Worm (Caenorhabditis elegans): ENCODE data around the gene ZK1240.2.

DNA sequence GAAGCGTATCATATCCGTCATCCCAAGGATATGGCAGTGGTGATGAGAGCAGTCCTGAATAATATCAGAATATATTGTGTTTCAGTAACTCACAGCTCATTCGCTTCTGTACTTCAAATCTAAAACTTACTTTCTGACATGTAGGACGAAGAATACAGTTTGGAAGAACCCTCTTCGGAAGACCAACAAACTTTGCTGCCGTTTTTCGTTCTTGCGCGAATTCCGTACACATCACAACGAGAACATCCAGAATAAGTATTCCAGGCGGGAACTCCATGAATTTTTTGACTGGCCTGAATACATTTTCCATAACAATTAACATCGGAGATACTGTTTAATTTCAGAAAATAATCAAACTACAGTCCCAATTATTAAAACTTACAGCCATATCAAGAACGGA lies 45.8 kb upstream of the ZK1240.2 start, which contains the start of gene K09F6.15:
- TF ChIP-seq lin-13 (GFP tag; optimal IDR thresholded peaks at IDR 0.05) (no peak), zag-1 (tag; optimal IDR thresholded peaks at IDR 0.05) (no peak), nhr-48 (tag; optimal IDR thresholded peaks at IDR 0.05) (no peak), unc-39 (tag; optimal IDR thresholded peaks at IDR 0.05) (no peak), fos-1 (tag; optimal IDR thresholded peaks at IDR 0.05) (no peak)

Data from whole organism, L4 larva.